Worm (Caenorhabditis elegans) whole organism, L3 larva: ENCODE data around the gene R11E3.19.

Source experiments
- aly-2 ChIP-seq: fragments of 150-350 bp; optimal IDR thresholded peaks from 2 replicates; lab custom pipeline; 2014; ENCODE audit warnings: missing biosample characterization, missing genetic modification characterization
- ceh-9 ChIP-seq: sonication (generic microtip); optimal IDR thresholded peaks from 2 replicates; lab custom pipeline; 2018; ENCODE audit warnings: missing biosample characterization, missing genetic modification characterization
- lin-39 ChIP-seq: fragments of 150-350 bp; optimal IDR thresholded peaks from 2 replicates; lab custom pipeline; 2018; ENCODE audit warnings: missing biosample characterization, missing genetic modification reagents, missing genetic modification characterization
- nhr-28 ChIP-seq: fragments of 150-350 bp; optimal IDR thresholded peaks from 2 replicates; lab custom pipeline; 2014; ENCODE audit warnings: missing biosample characterization, missing genetic modification characterization
- snpc-4 ChIP-seq: fragments of 150-350 bp; optimal IDR thresholded peaks from 2 replicates; lab custom pipeline; 2014; ENCODE audit warnings: missing biosample characterization, missing genetic modification characterization

ce11 chrIV:4789445-4789844, 13.5 kb upstream of the R11E3.19 start, which contains the start of gene R11E3.1:
- TF ChIP-seq lin-39 (no peak), snpc-4 (tag; lab: Kevin White, UChicago) (no peak), nhr-28 (tag; lab: Kevin White, UChicago) (no peak), aly-2 (tag; lab: Kevin White, UChicago) (no peak), ceh-9 (tag; lab: Kevin White, UChicago) (no peak)
